Fruit fly (Drosophila melanogaster): ENCODE data around the gene CG3117.

dm6 chr2L:2864601-2865000 is 17.6 kb upstream of the CG3117 start:
- TF ChIP-seq usp (GFP tag; optimal IDR thresholded peaks at IDR 0.05), result no peak
- TF ChIP-seq CG9705 (GFP tag; optimal IDR thresholded peaks at IDR 0.05), result no peak
- no peak for TF ChIP-seq Dfd (GFP tag; optimal IDR thresholded peaks at IDR 0.05)
- TF ChIP-seq Sp1 (GFP tag; optimal IDR thresholded peaks at IDR 0.05), result no peak
- TF ChIP-seq N (GFP tag; optimal IDR thresholded peaks at IDR 0.05), result no peak
- TF ChIP-seq ey (GFP tag; optimal IDR thresholded peaks at IDR 0.05), result no peak
- no peak for TF ChIP-seq CG32264 (GFP tag; optimal IDR thresholded peaks at IDR 0.05)
- TF ChIP-seq lola (GFP tag; optimal IDR thresholded peaks at IDR 0.05), result no peak
- peak; percentile 18 for TF ChIP-seq h (GFP tag; optimal IDR thresholded peaks at IDR 0.05)
- TF ChIP-seq brk (GFP tag; optimal IDR thresholded peaks at IDR 0.05), result no peak
- TF ChIP-seq GATAd (GFP tag; optimal IDR thresholded peaks at IDR 0.05), result no peak
- TF ChIP-seq Abd-B (GFP tag; optimal IDR thresholded peaks at IDR 0.05), result no peak
